Worm (Caenorhabditis elegans): ENCODE data around the gene T14E8.2.
A peak's percentile ranks its signal among the peaks of the same experiment; 100 is the strongest.

Gene T14E8.2

ce11 chrX:6593178-6593786 lies 50.5 kb downstream of the T14E8.2 start (continued):
- TF ChIP-seq nhr-20 (tag; optimal IDR thresholded peaks at IDR 0.05) = peak; percentile 71
- 0 out of 2 replicates have a peak, but pooled peaks have one; percentile 19 for TF ChIP-seq grh-1 (GFP tag; IDR thresholded peaks at IDR 0.05)
- TF ChIP-seq hpl-2 (GFP tag; optimal IDR thresholded peaks at IDR 0.05) = peak; percentile 14
- TF ChIP-seq elt-3 (tag; optimal IDR thresholded peaks at IDR 0.05) = peak in 1 of 6 experiments; percentile 74
- no peak for TF ChIP-seq pqm-1 (tag; optimal IDR thresholded peaks at IDR 0.05)
- peak; percentile 85 for TF ChIP-seq snu-23 (GFP tag; optimal IDR thresholded peaks at IDR 0.05)
- TF ChIP-seq aha-1 (tag; optimal IDR thresholded peaks at IDR 0.05) = no peak
- TF ChIP-seq dsc-1 (tag; optimal IDR thresholded peaks at IDR 0.05) = peak; percentile 79
- peak; percentile 64 for TF ChIP-seq rnt-1 (tag; optimal IDR thresholded peaks at IDR 0.05)
- peak; percentile 20 for TF ChIP-seq blmp-1 (tag; optimal IDR thresholded peaks at IDR 0.05)
- TF ChIP-seq efl-1 (optimal IDR thresholded peaks at IDR 0.05) = peak; percentile 3 to 21
- TF ChIP-seq efl-1 (GFP tag; optimal IDR thresholded peaks at IDR 0.05 in 1 of 2) = peak in 1 of 2 experiments; percentile 6
- peak; percentile 32 for TF ChIP-seq skn-1 (tag; optimal IDR thresholded peaks at IDR 0.05)
- TF ChIP-seq nhr-19 (GFP tag; conservative IDR thresholded peaks at IDR 0.05) = peak; percentile 76
- no peak for TF ChIP-seq ztf-11 (tag; optimal IDR thresholded peaks at IDR 0.05)
- peak; percentile 67 for TF ChIP-seq tbx-2 (tag; optimal IDR thresholded peaks at IDR 0.05)
- peak; percentile 70 for TF ChIP-seq mep-1 (tag; optimal IDR thresholded peaks at IDR 0.05)
- TF ChIP-seq mdl-1 (tag; optimal IDR thresholded peaks at IDR 0.05) = peak in 1 of 2 experiments; percentile 33
- TF ChIP-seq nhr-77 (tag; optimal IDR thresholded peaks at IDR 0.05) = peak; percentile 60
- peak; percentile 82 for TF ChIP-seq aly-2 (tag; optimal IDR thresholded peaks at IDR 0.05)
- TF ChIP-seq lir-3 (tag; optimal IDR thresholded peaks at IDR 0.05; ENCODE audit: poor library complexity) = peak; percentile 30
- no peak for TF ChIP-seq isw-1 (GFP tag; IDR thresholded peaks at IDR 0.05)
- TF ChIP-seq fos-1 (tag; optimal IDR thresholded peaks at IDR 0.05) = peak; percentile 44
- peak; percentile 33 to 67 for TF ChIP-seq lsy-2 (tag; optimal IDR thresholded peaks at IDR 0.05)
- no peak for TF ChIP-seq nhr-11 (tag; optimal IDR thresholded peaks at IDR 0.05)

Measured in whole organism, L1 larva.